Worm (Caenorhabditis elegans): ENCODE data around the gene emc-6.

ce11 chrIV:7734619-7735018 lies 25.1 kb upstream of the emc-6 start, which contains the start of gene clx-1:
- TF ChIP-seq tlp-1 (tag; optimal IDR thresholded peaks at IDR 0.05) = no peak
- no peak for TF ChIP-seq Y116A8C.19 (tag; optimal IDR thresholded peaks at IDR 0.05; ENCODE audit: borderline replicate concordance)
- no peak for TF ChIP-seq egl-27 (tag; optimal IDR thresholded peaks at IDR 0.05)
- no peak for TF ChIP-seq lin-39 (tag; optimal IDR thresholded peaks at IDR 0.05)
- TF ChIP-seq mdl-1 (tag; optimal IDR thresholded peaks at IDR 0.05) = no peak
